Fruit fly (Drosophila melanogaster) whole organism, embryonic: ENCODE results near the gene RabGGTa.

ENCODE experiments used
- Abd-B ChIP-seq: fragments of 200-800 bp; sonication (Bioruptor generic); optimal IDR thresholded peaks from 2 replicates; lab custom pipeline; 2018; ENCODE audit warnings: missing biosample characterization, mild to moderate bottlenecking, missing genetic modification characterization, moderate library complexity
- Awh ChIP-seq: fragments of 200-800 bp; sonication (Bioruptor generic); IDR thresholded peaks from 2 replicates; pipeline ENCODE4, ENCODE4 v1.3.6; 2022; ENCODE audit warnings: missing biosample characterization, missing genetic modification characterization
- CG10147 ChIP-seq: fragments of 200-800 bp; sonication (Bioruptor generic); optimal IDR thresholded peaks from 2 replicates; lab custom pipeline; 2019; ENCODE audit warnings: missing biosample characterization, mild to moderate bottlenecking, missing genetic modification characterization, moderate library complexity
- CG10462 ChIP-seq: fragments of 200-800 bp; sonication (Bioruptor generic); optimal IDR thresholded peaks from 2 replicates; lab custom pipeline; 2016; ENCODE audit warnings: missing biosample characterization, missing genetic modification characterization
- CG12071 ChIP-seq: fragments of 200-800 bp; sonication (Bioruptor generic); optimal IDR thresholded peaks from 3 replicates; lab custom pipeline; 2018; ENCODE audit warnings: missing biosample characterization, mild to moderate bottlenecking, missing genetic modification characterization
- CG12219 ChIP-seq: fragments of 200-800 bp; sonication (Bioruptor generic); optimal IDR thresholded peaks from 3 replicates; lab custom pipeline; 2018; ENCODE audit warnings: missing biosample characterization, mild to moderate bottlenecking, missing genetic modification characterization
- CG12236 ChIP-seq: fragments of 200-800 bp; sonication (Bioruptor generic); optimal IDR thresholded peaks from 2 replicates; lab custom pipeline; 2016; ENCODE audit warnings: missing biosample characterization, missing genetic modification characterization
- CG12659 ChIP-seq: fragments of 200-800 bp; sonication (Bioruptor generic); optimal IDR thresholded peaks from 3 replicates; lab custom pipeline; 2017; ENCODE audit warnings: mild to moderate bottlenecking, missing biosample characterization, missing genetic modification reagents, missing genetic modification characterization
- CG13424 ChIP-seq: fragments of 200-800 bp; sonication (Bioruptor generic); optimal IDR thresholded peaks from 2 replicates; lab custom pipeline; 2019; ENCODE audit warnings: missing biosample characterization, mild to moderate bottlenecking, missing genetic modification characterization, moderate library complexity
- CG14441 ChIP-seq: fragments of 200-800 bp; sonication (Bioruptor generic); IDR thresholded peaks from 2 replicates; pipeline ENCODE4 v1.3.6; 2022; ENCODE audit warnings: missing biosample characterization, missing genetic modification characterization
- CG15479 ChIP-seq: fragments of 200-800 bp; sonication (Bioruptor generic); optimal IDR thresholded peaks from 3 replicates; lab custom pipeline; 2019; ENCODE audit warnings: missing biosample characterization, mild to moderate bottlenecking, missing genetic modification characterization, moderate library complexity
- CG1603 ChIP-seq: fragments of 200-800 bp; sonication (Bioruptor generic); optimal IDR thresholded peaks from 2 replicates; lab custom pipeline; 2019; ENCODE audit warnings: missing biosample characterization, mild to moderate bottlenecking, missing genetic modification characterization, moderate library complexity
- CG16779 ChIP-seq: fragments of 200-800 bp; sonication (Bioruptor generic); IDR thresholded peaks from 2 replicates; pipeline ENCODE4 v1.3.6; 2022; ENCODE audit warnings: missing biosample characterization, missing genetic modification characterization
- CG2129 ChIP-seq: fragments of 200-800 bp; sonication (Bioruptor generic); IDR thresholded peaks from 2 replicates; pipeline ENCODE4 v1.3.6; 2022; ENCODE audit warnings: missing biosample characterization, missing genetic modification characterization; ENCODE audit not compliant: partially characterized antibody
- CG30431 ChIP-seq: fragments of 200-800 bp; sonication (Bioruptor generic); optimal IDR thresholded peaks from 2 replicates; lab custom pipeline; 2017; ENCODE audit warnings: missing biosample characterization, missing genetic modification characterization
- CG33213 ChIP-seq: fragments of 200-800 bp; sonication (Bioruptor generic); optimal IDR thresholded peaks from 3 replicates; lab custom pipeline; 2016; ENCODE audit warnings: missing biosample characterization, missing genetic modification characterization
- CG4404 ChIP-seq: fragments of 200-800 bp; sonication (Bioruptor generic); IDR thresholded peaks from 2 replicates; pipeline ENCODE4 v1.3.6; 2022; ENCODE audit warnings: missing biosample characterization, missing genetic modification characterization
- CG9932 ChIP-seq: fragments of 200-800 bp; sonication (Bioruptor generic); IDR thresholded peaks from 2 replicates; pipeline ENCODE4 v1.3.6; 2022; ENCODE audit warnings: missing biosample characterization, missing genetic modification characterization
- Dip2 ChIP-seq: fragments of 200-800 bp; sonication (Bioruptor generic); IDR thresholded peaks from 2 replicates; pipeline ENCODE4 v1.3.6; 2022; ENCODE audit warnings: missing biosample characterization, missing genetic modification characterization
- Dll ChIP-seq: fragments of 200-800 bp; sonication (Bioruptor generic); IDR thresholded peaks from 4 replicates; pipeline ENCODE4 v1.3.6; 2022; ENCODE audit warnings: missing biosample characterization, missing genetic modification characterization; ENCODE audit not compliant: partially characterized antibody
- Eip74EF ChIP-seq, 2 experiments: fragments of 200-800 bp in 1 of 2; fragments of >200 bp in 1 of 2; sonication (Bioruptor generic) in 1 of 2; optimal IDR thresholded peaks; 2 replicates each; lab custom pipeline; 2017 to 2019; ENCODE audit warnings: missing biosample characterization in 2 of 2, missing genetic modification characterization in 2 of 2, mild to moderate bottlenecking in 1 of 2, moderate library complexity in 1 of 2
- Fer1 ChIP-seq: fragments of 200-800 bp; sonication (Bioruptor generic); optimal IDR thresholded peaks from 2 replicates; lab custom pipeline; 2017; ENCODE audit warnings: missing biosample characterization, mild to moderate bottlenecking, missing genetic modification characterization
- HHEX ChIP-seq: fragments of 200-800 bp; sonication (Bioruptor generic); optimal IDR thresholded peaks from 3 replicates; lab custom pipeline; 2017; ENCODE audit warnings: missing biosample characterization, mild to moderate bottlenecking, missing genetic modification characterization, missing genetic modification reagents
- Hmx ChIP-seq: fragments of 200-800 bp; sonication (Bioruptor generic); optimal IDR thresholded peaks from 2 replicates; lab custom pipeline; 2016; ENCODE audit warnings: missing biosample characterization, missing genetic modification characterization
- Kr ChIP-seq: fragments of 200-800 bp; sonication (Bioruptor generic); optimal IDR thresholded peaks from 2 replicates; lab custom pipeline; 2017; ENCODE audit warnings: missing biosample characterization, mild to moderate bottlenecking, missing genetic modification characterization
- Max ChIP-seq: fragments of 200-800 bp; sonication (Bioruptor generic); optimal IDR thresholded peaks from 2 replicates; lab custom pipeline; 2016; ENCODE audit warnings: missing biosample characterization, mild to moderate bottlenecking, missing genetic modification characterization
- Neu2 ChIP-seq: fragments of 200-800 bp; sonication (Bioruptor generic); optimal IDR thresholded peaks from 3 replicates; lab custom pipeline; 2016; ENCODE audit warnings: missing biosample characterization, missing genetic modification characterization, borderline replicate concordance
- Pdp1 ChIP-seq, 2 experiments: fragments of 200-800 bp; sonication (Bioruptor generic); optimal IDR thresholded peaks; 3 replicates each; lab custom pipeline; 2016; ENCODE audit warnings: missing biosample characterization in 2 of 2, missing genetic modification characterization in 2 of 2, mild to moderate bottlenecking in 1 of 2, moderate library complexity in 1 of 2
- Stat92E ChIP-seq, 3 experiments: fragments of >200 bp in 2 of 3; fragments of 200-800 bp in 1 of 3; sonication (Bioruptor generic) in 1 of 3; optimal IDR thresholded peaks; 2 replicates each; lab custom pipeline; 2017 to 2019; ENCODE audit warnings: missing biosample characterization in 3 of 3, missing genetic modification characterization in 3 of 3, mild to moderate bottlenecking in 1 of 3, moderate library complexity in 1 of 3
- chm ChIP-seq: fragments of 200-800 bp; sonication (Bioruptor generic); IDR thresholded peaks from 2 replicates; pipeline ENCODE4 v1.3.6; 2022; ENCODE audit warnings: missing biosample characterization, missing genetic modification characterization
- crp ChIP-seq, 2 experiments: fragments of 200-800 bp; sonication (Bioruptor generic); optimal IDR thresholded peaks; 2 replicates in 1 of 2; 3 replicates in 1 of 2; lab custom pipeline; 2017; ENCODE audit warnings: missing biosample characterization in 2 of 2, missing genetic modification characterization in 2 of 2, mild to moderate bottlenecking in 1 of 2, moderate library complexity in 1 of 2
- disco-r ChIP-seq: fragments of 200-800 bp; sonication (Bioruptor generic); optimal IDR thresholded peaks from 2 replicates; lab custom pipeline; 2016; ENCODE audit warnings: missing biosample characterization, missing genetic modification characterization
- ems ChIP-seq: fragments of 200-800 bp; sonication (Bioruptor generic); optimal IDR thresholded peaks from 3 replicates; lab custom pipeline; 2016; ENCODE audit warnings: missing biosample characterization, missing genetic modification characterization
- gce ChIP-seq: fragments of 200-800 bp; sonication (Bioruptor generic); IDR thresholded peaks from 3 replicates; pipeline ENCODE4 v1.3.6; 2022; ENCODE audit warnings: missing biosample characterization, missing genetic modification characterization
- grn ChIP-seq: fragments of 200-800 bp; sonication (Bioruptor generic); optimal IDR thresholded peaks from 3 replicates; lab custom pipeline; 2017; ENCODE audit warnings: missing biosample characterization, missing genetic modification characterization
- ind ChIP-seq: fragments of 200-800 bp; sonication (Bioruptor generic); optimal IDR thresholded peaks from 3 replicates; lab custom pipeline; 2016; ENCODE audit warnings: missing biosample characterization, missing genetic modification characterization
- lab ChIP-seq: fragments of 200-800 bp; sonication (Bioruptor generic); optimal IDR thresholded peaks from 3 replicates; lab custom pipeline; 2017; ENCODE audit warnings: missing biosample characterization, missing genetic modification characterization, mild to moderate bottlenecking, moderate library complexity, missing genetic modification reagents
- lbe ChIP-seq: fragments of 200-800 bp; sonication (Bioruptor generic); optimal IDR thresholded peaks from 2 replicates; lab custom pipeline; 2016; ENCODE audit warnings: missing biosample characterization, mild to moderate bottlenecking, missing genetic modification characterization
- odd ChIP-seq: fragments of 200-800 bp; sonication (Bioruptor generic); optimal IDR thresholded peaks from 2 replicates; lab custom pipeline; 2017; ENCODE audit warnings: missing biosample characterization, mild to moderate bottlenecking, missing genetic modification characterization
- pfk ChIP-seq: fragments of 200-800 bp; sonication (Bioruptor generic); optimal IDR thresholded peaks from 2 replicates; lab custom pipeline; 2018; ENCODE audit warnings: missing biosample characterization, mild to moderate bottlenecking, missing genetic modification characterization, moderate library complexity
- ranshi ChIP-seq: fragments of 200-800 bp; sonication (Bioruptor generic); IDR thresholded peaks from 2 replicates; pipeline ENCODE4 v1.3.6; 2022; ENCODE audit warnings: missing biosample characterization, missing genetic modification characterization
- run ChIP-seq: fragments of 200-800 bp; sonication (Bioruptor generic); optimal IDR thresholded peaks from 3 replicates; lab custom pipeline; 2018; ENCODE audit warnings: missing biosample characterization, mild to moderate bottlenecking, missing genetic modification characterization
- sd ChIP-seq: fragments of 200-800 bp; sonication (Bioruptor generic); optimal IDR thresholded peaks from 3 replicates; lab custom pipeline; 2018; ENCODE audit warnings: missing biosample characterization, mild to moderate bottlenecking, missing genetic modification characterization, moderate library complexity
- slou ChIP-seq: fragments of 200-800 bp; sonication (Bioruptor generic); optimal IDR thresholded peaks from 3 replicates; lab custom pipeline; 2016; ENCODE audit warnings: missing biosample characterization, missing genetic modification characterization
- ssp ChIP-seq: fragments of 200-800 bp; sonication (Bioruptor generic); IDR thresholded peaks from 2 replicates; pipeline ENCODE4 v1.3.6; 2022; ENCODE audit warnings: missing biosample characterization, missing genetic modification characterization
- sug ChIP-seq: fragments of 200-800 bp; optimal IDR thresholded peaks from 2 replicates; lab custom pipeline; 2019; ENCODE audit warnings: missing biosample characterization, mild to moderate bottlenecking, missing genetic modification characterization, moderate library complexity
- tll ChIP-seq, 2 experiments: fragments of 200-800 bp in 1 of 2; fragments of >200 bp in 1 of 2; sonication (Bioruptor generic) in 1 of 2; optimal IDR thresholded peaks; 2 replicates each; lab custom pipeline; 2017 to 2019; ENCODE audit warnings: missing biosample characterization in 2 of 2, missing genetic modification characterization in 2 of 2, mild to moderate bottlenecking in 1 of 2, moderate library complexity in 1 of 2
- tup ChIP-seq: fragments of 200-800 bp; sonication (Bioruptor generic); optimal IDR thresholded peaks from 2 replicates; lab custom pipeline; 2016; ENCODE audit warnings: missing biosample characterization, mild to moderate bottlenecking, missing genetic modification characterization, moderate library complexity
- unc-4 ChIP-seq: fragments of 200-800 bp; sonication (Bioruptor generic); IDR thresholded peaks from 2 replicates; pipeline ENCODE4 v1.3.6; 2022; ENCODE audit warnings: missing biosample characterization, missing genetic modification characterization; ENCODE audit not compliant: partially characterized antibody

Gene RabGGTa

DNA sequence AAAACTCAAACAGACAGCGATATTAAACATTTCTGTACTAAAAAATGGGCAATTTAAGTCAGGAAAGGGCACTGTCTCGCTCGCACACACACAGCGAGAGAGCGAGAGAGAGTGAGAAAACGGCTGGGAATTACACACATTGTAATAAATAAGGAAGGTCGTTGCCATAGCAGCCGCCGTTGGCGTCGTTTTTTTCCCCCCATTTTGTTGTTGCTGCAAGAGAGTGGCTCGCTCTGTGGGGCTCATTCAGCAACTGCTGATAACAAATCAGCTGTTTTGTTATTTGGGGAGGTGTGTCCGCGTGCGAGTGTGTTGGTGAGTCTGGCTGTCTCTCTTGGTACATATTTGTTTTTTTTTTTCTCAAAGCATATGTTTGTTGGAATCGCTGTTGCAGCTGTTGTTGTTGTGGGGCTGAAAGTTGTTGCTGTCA lies 40.0 kb upstream of the RabGGTa start:
- peak in 1 of 2 experiments; percentile 43 for TF ChIP-seq Pdp1 (GFP tag; optimal IDR thresholded peaks at IDR 0.05; lab: Kevin White, UChicago)
- TF ChIP-seq CG4404 (GFP tag; lab: Robert Waterston, UW) = no peak
- peak; percentile 60 for TF ChIP-seq run (tag; lab: Kevin White, UChicago)
- TF ChIP-seq crp (GFP tag; optimal IDR thresholded peaks at IDR 0.05; lab: Kevin White, UChicago) = peak; percentile 44 to 86
- TF ChIP-seq CG16779 (GFP tag; lab: Robert Waterston, UW) = no peak
- TF ChIP-seq sug (tag; lab: Kevin White, UChicago) = peak; percentile 52
- peak; percentile 76 for TF ChIP-seq sd (tag; lab: Kevin White, UChicago)
- no peak for TF ChIP-seq CG30431 (GFP tag; lab: Kevin White, UChicago)
- TF ChIP-seq Max (GFP tag; lab: Kevin White, UChicago) = no peak
- TF ChIP-seq ems (GFP tag; lab: Kevin White, UChicago) = no peak
- peak; percentile 75 for TF ChIP-seq grn (GFP tag; lab: Kevin White, UChicago)
- no peak for TF ChIP-seq Neu2 (GFP tag; lab: Kevin White, UChicago)
- peak; percentile 23 for TF ChIP-seq disco-r
- TF ChIP-seq CG33213 (GFP tag; lab: Kevin White, UChicago) = peak; percentile 25
- TF ChIP-seq Awh (GFP tag; lab: Robert Waterston, UW) = no peak
- no peak for TF ChIP-seq slou (GFP tag; lab: Kevin White, UChicago)
- peak; percentile 62 for TF ChIP-seq HHEX (GFP tag; lab: Kevin White, UChicago)
- TF ChIP-seq CG2129 (GFP tag; lab: Robert Waterston, UW) = no peak
- TF ChIP-seq CG15479 (GFP tag; lab: Kevin White, UChicago) = no peak
- TF ChIP-seq unc-4 (GFP tag; lab: Robert Waterston, UW) = no peak
- TF ChIP-seq ssp (GFP tag; lab: Robert Waterston, UW) = no peak
- peak; percentile 69 for TF ChIP-seq odd (GFP tag; lab: Kevin White, UChicago)
- no peak for TF ChIP-seq Hmx (GFP tag; lab: Kevin White, UChicago)
- peak; percentile 71 for TF ChIP-seq CG12071 (GFP tag; lab: Kevin White, UChicago)
- TF ChIP-seq Fer1 = peak; percentile 76
- TF ChIP-seq tup (GFP tag; lab: Kevin White, UChicago) = no peak
- peak; percentile 39 for TF ChIP-seq CG13424 (tag; lab: Kevin White, UChicago)
- peak; percentile 5 for TF ChIP-seq CG10462 (GFP tag; lab: Kevin White, UChicago)
- peak; percentile 9 for TF ChIP-seq Abd-B (GFP tag; lab: Kevin White, UChicago)
- no peak for TF ChIP-seq tll (GFP tag; optimal IDR thresholded peaks at IDR 0.05; lab: Kevin White, UChicago)
- peak; percentile 49 for TF ChIP-seq Kr (GFP tag; lab: Kevin White, UChicago)
- TF ChIP-seq CG9932 (GFP tag; lab: Robert Waterston, UW) = no peak
- peak; percentile 68 for TF ChIP-seq lab (GFP tag; lab: Kevin White, UChicago)
- TF ChIP-seq Dip2 (GFP tag; lab: Robert Waterston, UW) = no peak
- TF ChIP-seq gce (GFP tag; lab: Robert Waterston, UW) = no peak
- TF ChIP-seq ranshi (GFP tag; lab: Robert Waterston, UW) = no peak
- peak; percentile 61 for TF ChIP-seq lbe (GFP tag; lab: Kevin White, UChicago)
- peak; percentile 13 for TF ChIP-seq CG1603 (tag; lab: Kevin White, UChicago)
- no peak for TF ChIP-seq chm (GFP tag; lab: Robert Waterston, UW)
- TF ChIP-seq CG12219 (GFP tag; lab: Kevin White, UChicago) = peak; percentile 66
- TF ChIP-seq Eip74EF (GFP tag; optimal IDR thresholded peaks at IDR 0.05; lab: Kevin White, UChicago) = peak in 1 of 2 experiments; percentile 20
- TF ChIP-seq CG10147 (GFP tag; lab: Kevin White, UChicago) = no peak
- TF ChIP-seq ind (GFP tag; lab: Kevin White, UChicago) = no peak
- no peak for TF ChIP-seq Dll
- peak in 1 of 3 experiments; percentile 38 for TF ChIP-seq Stat92E (GFP tag; optimal IDR thresholded peaks at IDR 0.05; lab: Kevin White, UChicago)
- TF ChIP-seq CG12236 (GFP tag; lab: Kevin White, UChicago) = peak; percentile 38
- TF ChIP-seq pfk (GFP tag; lab: Kevin White, UChicago) = peak; percentile 58
- TF ChIP-seq CG14441 (GFP tag; lab: Robert Waterston, UW) = no peak
- TF ChIP-seq CG12659 (GFP tag; lab: Kevin White, UChicago) = peak; percentile 25
